Worm (Caenorhabditis elegans): ENCODE results near the gene ZK616.5.
A peak's percentile ranks its signal among the peaks of the same experiment; 100 is the strongest.
"Not testable (repeated sequence)": the region's sequence is repeated elsewhere in the genome, so short reads cannot be mapped to it uniquely, and the experiment has no call there.

Gene ZK616.5

ce11 chrIV:5391507-5392057, at the start of gene ZK616.5, which contains the start of gene htp-1:
Gene ZK616.5 (plus strand): TSS chrIV:5391929.
Gene htp-1 (minus strand): TSS chrIV:5391557.
- TF ChIP-seq nhr-10 (tag; optimal IDR thresholded peaks at IDR 0.05) (no peak), nhr-25 (tag; optimal IDR thresholded peaks at IDR 0.05; ENCODE audit: borderline replicate concordance, insufficient read depth) (no peak), Y105C5A.15 (GFP tag; IDR thresholded peaks at IDR 0.05) (no peak), ceh-28 (tag; optimal IDR thresholded peaks at IDR 0.05) (no peak), ceh-44 (GFP tag; IDR thresholded peaks at IDR 0.05) (no peak), lir-3 (tag; optimal IDR thresholded peaks at IDR 0.05) (no peak), madf-5 (GFP tag; IDR thresholded peaks at IDR 0.05) (no peak), nhr-111 (GFP tag; optimal IDR thresholded peaks at IDR 0.05) (no peak), Y48G9A.11 (GFP tag; IDR thresholded peaks at IDR 0.05) (no peak), zfp-2 (tag; optimal IDR thresholded peaks at IDR 0.05) (no peak), daf-16 (GFP tag; optimal IDR thresholded peaks at IDR 0.05) (no peak), daf-16 (tag; optimal IDR thresholded peaks at IDR 0.05) (no peak), spr-1 (tag; optimal IDR thresholded peaks at IDR 0.05) (no peak), nhr-6 (tag; optimal IDR thresholded peaks at IDR 0.05) (no peak)

ce11 chrIV:5344168-5344567, 47.6 kb upstream of the ZK616.5 start:
- peak; percentile 64; the same call in 1 of the 2 replicates for TF ChIP-seq ceh-44 (GFP tag; IDR thresholded peaks at IDR 0.05)
- no peak for TF ChIP-seq tra-1 (GFP tag; IDR thresholded peaks at IDR 0.05)
- peak in 1 of 2 experiments; percentile 53 for TF ChIP-seq unc-62 (GFP tag; optimal IDR thresholded peaks at IDR 0.05 in 1 of 2)
- TF ChIP-seq unc-62 (tag; optimal IDR thresholded peaks at IDR 0.05): no peak
- TF ChIP-seq unc-39 (tag; optimal IDR thresholded peaks at IDR 0.05): no peak
- TF ChIP-seq lin-29 (GFP tag; IDR thresholded peaks at IDR 0.05): no peak
- peak; percentile 4 for TF ChIP-seq nhr-102 (tag; optimal IDR thresholded peaks at IDR 0.05)
- TF ChIP-seq aha-1 (tag): peak; percentile 87
- TF ChIP-seq pha-4 (GFP tag; IDR thresholded peaks at IDR 0.05): peak; percentile 56; the same call in 1 of the 2 replicates
- no peak for TF ChIP-seq pha-4 (tag; optimal IDR thresholded peaks at IDR 0.05)
- peak; percentile 95 for TF ChIP-seq snpc-1.2 (GFP tag; IDR thresholded peaks at IDR 0.05)
- peak; percentile 5 for TF ChIP-seq nhr-6 (tag; optimal IDR thresholded peaks at IDR 0.05)
- TF ChIP-seq Y75B8A.6 (GFP tag; IDR thresholded peaks at IDR 0.05): 0 out of 2 replicates have a peak, but pooled peaks have one; percentile 48
- TF ChIP-seq T26A8.4 (GFP tag; IDR thresholded peaks at IDR 0.05): 0 out of 2 replicates have a peak, but pooled peaks have one; percentile 29
- peak in 1 of 2 experiments; percentile 19 for TF ChIP-seq daf-16 (GFP tag; optimal IDR thresholded peaks at IDR 0.05)
- peak; percentile 55 for TF ChIP-seq daf-16 (tag; optimal IDR thresholded peaks at IDR 0.05)
- TF ChIP-seq arid-1 (GFP tag; conservative IDR thresholded peaks at IDR 0.05): peak; percentile 53; the same call in 1 of the 2 replicates
- no peak for TF ChIP-seq ceh-20 (GFP tag; IDR thresholded peaks at IDR 0.05)
- TF ChIP-seq dmd-6 (GFP tag; IDR thresholded peaks at IDR 0.05): peak; percentile 57
- peak; percentile 54 for TF ChIP-seq lin-38 (GFP tag; IDR thresholded peaks at IDR 0.05)
- peak; percentile 54 for TF ChIP-seq hlh-30 (tag; optimal IDR thresholded peaks at IDR 0.05; ENCODE audit: insufficient read depth)
- TF ChIP-seq dve-1 (tag; optimal IDR thresholded peaks at IDR 0.05; ENCODE audit: insufficient read depth): peak; percentile 63
- TF ChIP-seq zfp-2 (tag; optimal IDR thresholded peaks at IDR 0.05): no peak

DNA sequence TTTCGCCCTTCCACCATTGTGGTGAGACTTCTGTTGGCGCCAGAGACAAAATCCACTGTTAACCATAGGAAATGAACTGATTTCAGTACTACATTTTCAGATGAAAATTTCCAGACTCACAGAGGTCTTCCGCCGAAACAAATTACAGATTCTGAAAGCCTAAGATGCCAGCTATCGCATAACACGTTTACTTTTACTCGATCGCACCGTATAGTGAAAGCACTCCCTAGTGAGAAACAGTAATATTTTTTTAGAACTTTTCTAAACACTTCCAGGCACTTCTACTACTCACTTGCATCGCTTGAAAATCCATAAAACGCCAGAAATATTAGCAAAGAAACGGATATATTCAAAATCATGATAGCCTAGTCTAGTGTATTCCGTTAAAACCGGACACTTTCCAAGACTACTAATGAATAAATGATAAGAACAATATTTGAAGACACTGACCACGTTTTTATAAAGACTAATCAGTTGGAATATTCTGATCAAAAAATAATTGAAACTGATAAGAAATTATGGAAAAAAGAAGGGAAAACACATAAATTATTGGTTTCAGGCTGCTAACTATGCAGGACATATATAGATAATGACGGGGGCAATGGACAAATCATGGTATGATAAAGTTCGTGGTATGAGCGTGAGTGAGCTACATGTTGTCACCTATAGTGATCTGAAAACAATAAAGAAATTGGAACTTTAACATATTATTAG, 41.1 kb upstream of the ZK616.5 start, which contains the start of gene gba-4:
Gene gba-4, minus strand, starts transcription at position 418 of the 714 bp plus-strand sequence.
- TF ChIP-seq hlh-11 (tag; optimal IDR thresholded peaks at IDR 0.05) (peak; percentile 30), nhr-28 (tag; optimal IDR thresholded peaks at IDR 0.05) (peak; percentile 35), dmd-6 (GFP tag; IDR thresholded peaks at IDR 0.05) (peak; percentile 62), daf-16 (tag; optimal IDR thresholded peaks at IDR 0.05) (peak; percentile 40), pqm-1 (tag; optimal IDR thresholded peaks at IDR 0.05) (peak; percentile 84), dve-1 (tag; optimal IDR thresholded peaks at IDR 0.05; ENCODE audit: insufficient read depth) (peak; percentile 74), aha-1 (tag) (peak; percentile 83)
- TF ChIP-seq daf-16 (GFP tag; optimal IDR thresholded peaks at IDR 0.05): not testable (repeated sequence)
